Worm (Caenorhabditis elegans) whole organism, L2 larva: ENCODE results near the gene T20D3.5.

Experiments
- C34F6.9 ChIP-seq: fragments of 150-350 bp; optimal IDR thresholded peaks from 2 replicates; lab custom pipeline; 2014; ENCODE audit warnings: missing biosample characterization, missing genetic modification characterization
- F13H6.1 ChIP-seq: sonication (generic microtip); optimal IDR thresholded peaks from 2 replicates; lab custom pipeline; 2016; ENCODE audit warnings: missing genetic modification characterization, missing compliant biosample characterization
- Y55F3AM.14 ChIP-seq: fragments of 200-800 bp; sonication (Bioruptor generic); optimal IDR thresholded peaks from 2 replicates; lab custom pipeline; 2018; ENCODE audit warnings: mild to moderate bottlenecking, missing genetic modification characterization, missing compliant biosample characterization
- ZK546.5 ChIP-seq: sonication (generic microtip); optimal IDR thresholded peaks from 2 replicates; lab custom pipeline; 2017; ENCODE audit warnings: missing biosample characterization, missing genetic modification characterization
- aly-2 ChIP-seq: fragments of 150-350 bp; optimal IDR thresholded peaks from 2 replicates; lab custom pipeline; 2014; ENCODE audit warnings: missing biosample characterization, missing genetic modification characterization
- blmp-1 ChIP-seq: sonication (generic microtip); optimal IDR thresholded peaks from 2 replicates; lab custom pipeline; 2017; ENCODE audit warnings: missing genetic modification characterization, mild to moderate bottlenecking, missing compliant biosample characterization, antibody characterized with exemption, moderate library complexity; ENCODE audit not compliant: insufficient read depth
- ceh-82 ChIP-seq: fragments of 150-350 bp; optimal IDR thresholded peaks from 2 replicates; lab custom pipeline; 2014; ENCODE audit warnings: missing biosample characterization, missing genetic modification characterization
- crh-2 ChIP-seq: sonication (generic microtip); optimal IDR thresholded peaks from 2 replicates; lab custom pipeline; 2017; ENCODE audit warnings: missing biosample characterization, missing genetic modification characterization
- egl-27 ChIP-seq: sonication (generic microtip); optimal IDR thresholded peaks from 3 replicates; lab custom pipeline; 2017; ENCODE audit warnings: missing biosample characterization, missing genetic modification reagents, missing genetic modification characterization
- elt-3 ChIP-seq: sonication (generic microtip); optimal IDR thresholded peaks from 2 replicates; lab custom pipeline; 2017; ENCODE audit warnings: missing biosample characterization, missing genetic modification characterization
- fos-1 ChIP-seq: fragments of 150-350 bp; optimal IDR thresholded peaks from 2 replicates; lab custom pipeline; 2014; ENCODE audit warnings: missing biosample characterization, missing genetic modification characterization
- gmeb-1 ChIP-seq: fragments of 150-350 bp; optimal IDR thresholded peaks from 2 replicates; lab custom pipeline; 2014; ENCODE audit warnings: missing biosample characterization, missing genetic modification characterization
- lin-11 ChIP-seq: fragments of 150-350 bp; sonication (generic microtip); optimal IDR thresholded peaks from 2 replicates; lab custom pipeline; 2014; ENCODE audit warnings: missing biosample characterization, missing genetic modification characterization, inconsistent platforms, mixed read lengths
- lin-13 ChIP-seq: fragments of 150-350 bp; optimal IDR thresholded peaks from 2 replicates; lab custom pipeline; 2014; ENCODE audit warnings: missing biosample characterization, missing genetic modification reagents, missing genetic modification characterization
- lsy-2 ChIP-seq, 2 experiments: fragments of 150-350 bp in 1 of 2; sonication (generic microtip) in 1 of 2; optimal IDR thresholded peaks; 2 replicates each; lab custom pipeline; 2014 to 2017; ENCODE audit warnings: missing biosample characterization in 2 of 2, missing genetic modification characterization in 2 of 2
- mbf-1 ChIP-seq: sonication (generic microtip); optimal IDR thresholded peaks from 2 replicates; lab custom pipeline; 2017; ENCODE audit warnings: missing biosample characterization, missing genetic modification characterization
- mdl-1 ChIP-seq, 2 experiments: fragments of 150-350 bp in 1 of 2; sonication (generic microtip) in 1 of 2; optimal IDR thresholded peaks; 2 replicates each; lab custom pipeline; 2017; ENCODE audit warnings: missing biosample characterization in 2 of 2, missing genetic modification characterization in 2 of 2
- nhr-10 ChIP-seq: sonication (generic microtip); optimal IDR thresholded peaks from 2 replicates; lab custom pipeline; 2017; ENCODE audit warnings: missing biosample characterization, missing genetic modification characterization
- nhr-11 ChIP-seq: fragments of 150-350 bp; optimal IDR thresholded peaks from 2 replicates; lab custom pipeline; 2014; ENCODE audit warnings: missing biosample characterization, missing genetic modification characterization
- nhr-12 ChIP-seq: fragments of 150-350 bp; optimal IDR thresholded peaks from 2 replicates; lab custom pipeline; 2014; ENCODE audit warnings: missing biosample characterization, missing genetic modification characterization
- nhr-129 ChIP-seq: fragments of 150-350 bp; optimal IDR thresholded peaks from 2 replicates; lab custom pipeline; 2014; ENCODE audit warnings: missing biosample characterization, missing genetic modification characterization
- nhr-21 ChIP-seq: fragments of 150-350 bp; optimal IDR thresholded peaks from 2 replicates; lab custom pipeline; 2014; ENCODE audit warnings: missing biosample characterization, missing genetic modification characterization
- nhr-25 ChIP-seq: fragments of 150-350 bp; sonication (generic microtip); optimal IDR thresholded peaks from 3 replicates; lab custom pipeline; 2014; ENCODE audit warnings: missing biosample characterization, missing genetic modification characterization
- nhr-6 ChIP-seq: fragments of 150-350 bp; optimal IDR thresholded peaks from 2 replicates; lab custom pipeline; 2014; ENCODE audit warnings: missing biosample characterization, missing genetic modification characterization
- peb-1 ChIP-seq: fragments of 150-350 bp; optimal IDR thresholded peaks from 2 replicates; lab custom pipeline; 2014; ENCODE audit warnings: missing biosample characterization, missing genetic modification characterization
- sma-3 ChIP-seq: sonication (generic microtip); optimal IDR thresholded peaks from 2 replicates; lab custom pipeline; 2016; ENCODE audit warnings: missing genetic modification reagents, missing genetic modification characterization, missing compliant biosample characterization
- sma-9 ChIP-seq, 2 experiments: fragments of 150-350 bp in 1 of 2; sonication (generic microtip) in 1 of 2; optimal IDR thresholded peaks; 2 replicates each; lab custom pipeline; 2014 to 2016; ENCODE audit warnings: missing genetic modification characterization in 2 of 2, mild to moderate bottlenecking in 1 of 2, missing biosample characterization in 1 of 2, missing compliant biosample characterization in 1 of 2, missing genetic modification reagents in 1 of 2, moderate library complexity in 1 of 2
- snpc-4 ChIP-seq: fragments of 150-350 bp; optimal IDR thresholded peaks from 2 replicates; lab custom pipeline; 2014; ENCODE audit warnings: missing biosample characterization, missing genetic modification characterization
- unc-39 ChIP-seq: fragments of 150-350 bp; optimal IDR thresholded peaks from 2 replicates; lab custom pipeline; 2014; ENCODE audit warnings: missing biosample characterization, missing genetic modification characterization
- unc-55 ChIP-seq: fragments of 150-350 bp; sonication (generic microtip); optimal IDR thresholded peaks from 3 replicates; lab custom pipeline; 2014; ENCODE audit warnings: missing biosample characterization, missing genetic modification reagents, missing genetic modification characterization
- zag-1 ChIP-seq: fragments of 150-350 bp; optimal IDR thresholded peaks from 2 replicates; lab custom pipeline; 2014; ENCODE audit warnings: missing biosample characterization, missing genetic modification characterization
- ztf-1 ChIP-seq: fragments of 200-800 bp; sonication (Bioruptor generic); conservative IDR thresholded peaks from 2 replicates; pipeline ENCODE4 v1.3.6; 2022; ENCODE audit warnings: missing genetic modification characterization, missing compliant biosample characterization
- ztf-11 ChIP-seq: sonication (generic microtip); optimal IDR thresholded peaks from 2 replicates; lab custom pipeline; 2017; ENCODE audit warnings: missing biosample characterization, missing genetic modification characterization

T20D3.5 gene

DNA sequence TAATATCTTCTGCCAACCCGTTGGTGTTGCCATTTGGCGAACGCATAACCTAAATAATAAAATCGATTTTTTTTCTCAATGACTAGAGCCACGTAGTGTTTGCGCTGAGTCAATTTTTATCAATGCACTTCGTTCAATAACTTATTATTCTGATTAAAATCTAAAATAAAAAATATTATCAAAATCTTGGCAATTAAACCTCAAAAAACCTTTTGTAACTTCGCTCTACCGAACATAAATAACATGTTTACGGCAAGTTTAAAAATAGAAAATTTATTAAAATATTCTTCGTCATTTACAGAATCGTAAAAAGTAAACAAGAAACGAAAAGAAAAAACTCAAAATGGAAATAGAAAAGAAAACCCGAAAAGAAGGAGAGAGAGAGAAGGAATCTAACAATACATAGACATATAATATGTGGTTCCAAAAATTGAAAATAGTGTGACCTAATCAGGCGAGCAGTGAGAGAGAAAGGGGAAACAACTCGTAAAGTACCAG lies 6.3 kb downstream of the T20D3.5 start, which contains the start of gene pigc-1:
Gene pigc-1 (minus strand): TSS at position 51 of the 498 bp plus-strand sequence.
- TF ChIP-seq C34F6.9 (tag; lab: Kevin White, UChicago) (peak; percentile 44), fos-1 (tag; lab: Kevin White, UChicago) (peak; percentile 20), mbf-1 (tag; lab: Kevin White, UChicago) (no peak), gmeb-1 (tag; lab: Kevin White, UChicago) (no peak), nhr-10 (tag; lab: Kevin White, UChicago) (no peak), ZK546.5 (tag; lab: Kevin White, UChicago) (no peak), nhr-21 (no peak), unc-39 (tag; lab: Kevin White, UChicago) (no peak), ztf-11 (tag; lab: Kevin White, UChicago) (no peak)

DNA sequence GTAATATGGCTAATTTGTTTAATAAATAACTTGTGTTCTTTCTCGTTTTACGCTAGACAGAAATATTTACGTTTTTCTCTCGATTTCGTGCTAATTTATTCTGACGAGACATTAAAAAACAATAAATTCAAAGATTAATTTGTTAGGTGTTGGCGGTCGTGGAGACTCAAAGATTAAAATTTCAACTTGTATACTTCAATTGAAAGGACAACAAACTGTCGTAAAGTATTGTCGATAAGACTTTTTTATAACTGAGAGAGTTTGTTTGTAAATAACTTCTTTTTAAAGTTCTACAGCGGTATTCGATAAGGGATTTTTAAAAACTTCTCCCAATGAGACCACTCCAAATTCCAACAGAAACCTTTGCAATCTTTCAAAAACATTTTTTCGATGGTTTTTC lies 16.9 kb downstream of the T20D3.5 start:
- TF ChIP-seq nhr-25 (tag; lab: Kevin White, UChicago), result no peak
- TF ChIP-seq blmp-1 (tag; lab: Kevin White, UChicago), result no peak
- TF ChIP-seq nhr-21, result no peak
- TF ChIP-seq mdl-1 (tag; optimal IDR thresholded peaks at IDR 0.05; lab: Kevin White, UChicago), result no peak
- TF ChIP-seq nhr-6 (tag; lab: Kevin White, UChicago), result no peak
- TF ChIP-seq egl-27 (tag; lab: Kevin White, UChicago), result no peak
- TF ChIP-seq peb-1 (tag; lab: Kevin White, UChicago), result no peak
- no peak for TF ChIP-seq nhr-10 (tag; lab: Kevin White, UChicago)
- TF ChIP-seq nhr-12 (tag; lab: Kevin White, UChicago), result no peak
- TF ChIP-seq lin-13 (GFP tag; lab: Kevin White, UChicago), result no peak
- no peak for TF ChIP-seq zag-1 (tag; lab: Kevin White, UChicago)
- TF ChIP-seq Y55F3AM.14 (GFP tag; lab: Kevin White, UChicago), result no peak
- no peak for TF ChIP-seq fos-1 (tag; lab: Kevin White, UChicago)
- no peak for TF ChIP-seq elt-3
- TF ChIP-seq nhr-11 (tag; lab: Kevin White, UChicago), result no peak
- TF ChIP-seq sma-9 (GFP tag; optimal IDR thresholded peaks at IDR 0.05; lab: Kevin White, UChicago), result no peak
- TF ChIP-seq sma-9 (tag; optimal IDR thresholded peaks at IDR 0.05; lab: Kevin White, UChicago), result no peak
- no peak for TF ChIP-seq ztf-1 (GFP tag; lab: Robert Waterston, UW)
- TF ChIP-seq crh-2 (tag; lab: Kevin White, UChicago), result no peak
- no peak for TF ChIP-seq lin-11 (tag; lab: Kevin White, UChicago)

DNA sequence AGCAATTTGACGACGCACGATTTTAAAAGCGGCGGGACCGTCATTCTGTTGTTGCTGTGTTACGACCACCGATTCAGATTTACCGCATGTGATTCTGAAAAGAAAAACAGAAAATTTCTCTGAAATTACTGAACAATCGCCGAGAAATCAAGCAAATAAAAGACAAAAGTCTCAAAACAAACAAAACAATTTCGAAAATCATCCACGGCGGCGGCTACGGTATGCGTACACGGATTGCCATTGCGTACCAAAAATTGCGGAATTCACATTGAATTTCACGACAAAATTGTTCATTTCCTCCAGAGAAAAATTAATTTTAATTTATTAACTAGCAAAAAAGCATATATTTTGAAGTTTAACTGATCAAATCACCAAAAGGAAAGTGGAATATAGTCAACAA lies 29.6 kb downstream of the T20D3.5 start, which contains the start of gene pezo-1:
Gene pezo-1 (minus strand): TSS at position 101 of the 400 bp plus-strand sequence.
- peak in 1 of 2 experiments; percentile 34 for TF ChIP-seq lsy-2 (tag; optimal IDR thresholded peaks at IDR 0.05; lab: Kevin White, UChicago)
- TF ChIP-seq blmp-1 (tag; lab: Kevin White, UChicago), result no peak

DNA sequence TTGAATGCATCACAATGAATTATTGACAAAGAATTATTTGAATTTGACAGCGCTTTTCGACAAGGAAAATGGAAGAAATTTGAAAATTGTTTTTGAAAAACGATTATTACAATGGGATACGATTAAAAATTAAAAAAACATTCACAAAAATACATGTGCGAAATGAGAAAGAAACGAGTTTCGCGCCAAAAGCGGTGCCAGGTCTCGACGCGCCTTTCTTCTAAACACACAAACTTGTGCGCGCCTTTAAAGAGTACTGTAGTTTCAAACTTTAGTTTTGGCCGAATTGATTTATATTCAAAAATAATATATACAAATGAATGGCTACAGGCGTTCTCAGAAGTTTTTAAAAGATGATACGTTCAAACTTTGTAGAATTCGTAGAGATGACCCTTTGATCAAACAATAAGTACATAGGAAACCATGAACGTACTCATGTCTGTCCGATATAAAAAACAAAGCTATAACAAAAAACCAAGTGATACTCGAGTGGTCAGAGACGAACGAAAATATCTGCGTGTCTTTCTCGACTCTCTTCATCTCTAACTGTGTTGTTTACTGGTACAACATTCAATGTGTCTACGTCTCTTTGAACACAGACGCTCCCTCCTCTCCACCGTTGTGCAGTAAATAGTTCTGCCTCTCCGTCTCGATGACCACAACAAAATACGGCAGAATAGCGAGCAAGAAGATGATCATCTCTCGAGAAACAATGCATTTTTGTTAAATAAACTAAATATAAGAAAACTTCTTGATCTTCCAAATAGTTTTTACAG lies 31.2 kb downstream of the T20D3.5 start:
- peak; percentile 15 for TF ChIP-seq unc-55 (GFP tag; lab: Kevin White, UChicago)
- no peak for TF ChIP-seq ceh-82 (tag; lab: Kevin White, UChicago)
- TF ChIP-seq F13H6.1 (tag; lab: Kevin White, UChicago), result peak; percentile 17
- no peak for TF ChIP-seq sma-3 (GFP tag; lab: Kevin White, UChicago)
- peak; percentile 1 for TF ChIP-seq C34F6.9 (tag; lab: Kevin White, UChicago)
- peak; percentile 12 for TF ChIP-seq egl-27 (tag; lab: Kevin White, UChicago)
- no peak for TF ChIP-seq aly-2 (tag; lab: Kevin White, UChicago)
- peak; percentile 60 for TF ChIP-seq nhr-129 (tag; lab: Kevin White, UChicago)
- TF ChIP-seq snpc-4 (tag; lab: Kevin White, UChicago), result no peak
- peak; percentile 43 for TF ChIP-seq sma-9 (GFP tag; optimal IDR thresholded peaks at IDR 0.05; lab: Kevin White, UChicago)
- TF ChIP-seq sma-9 (tag; optimal IDR thresholded peaks at IDR 0.05; lab: Kevin White, UChicago), result no peak
